Worm (Caenorhabditis elegans) whole organism, L2 larva: ENCODE data around the gene nspc-5.

ENCODE experiments used
- C34F6.9 ChIP-seq: fragments of 150-350 bp; optimal IDR thresholded peaks from 2 replicates; lab custom pipeline; 2014; ENCODE audit warnings: missing biosample characterization, missing genetic modification characterization
- F13H6.1 ChIP-seq: sonication (generic microtip); optimal IDR thresholded peaks from 2 replicates; lab custom pipeline; 2016; ENCODE audit warnings: missing genetic modification characterization, missing compliant biosample characterization
- R02D3.7 ChIP-seq: fragments of 150-350 bp; optimal IDR thresholded peaks from 2 replicates; lab custom pipeline; 2014; ENCODE audit warnings: missing biosample characterization, missing genetic modification characterization
- Y55F3AM.14 ChIP-seq: fragments of 200-800 bp; sonication (Bioruptor generic); optimal IDR thresholded peaks from 2 replicates; lab custom pipeline; 2018; ENCODE audit warnings: mild to moderate bottlenecking, missing genetic modification characterization, missing compliant biosample characterization
- alr-1 ChIP-seq: fragments of 150-350 bp; optimal IDR thresholded peaks from 2 replicates; lab custom pipeline; 2014; ENCODE audit warnings: missing biosample characterization, missing genetic modification characterization
- aly-2 ChIP-seq: fragments of 150-350 bp; optimal IDR thresholded peaks from 2 replicates; lab custom pipeline; 2014; ENCODE audit warnings: missing biosample characterization, missing genetic modification characterization
- ama-1 ChIP-seq: fragments of 150-350 bp; optimal IDR thresholded peaks from 2 replicates; lab custom pipeline; 2018; ENCODE audit warnings: inconsistent platforms
- blmp-1 ChIP-seq: sonication (generic microtip); optimal IDR thresholded peaks from 2 replicates; lab custom pipeline; 2017; ENCODE audit warnings: missing genetic modification characterization, mild to moderate bottlenecking, missing compliant biosample characterization, antibody characterized with exemption, moderate library complexity; ENCODE audit not compliant: insufficient read depth
- ceh-16 ChIP-seq: fragments of 150-350 bp; optimal IDR thresholded peaks from 2 replicates; lab custom pipeline; 2014; ENCODE audit warnings: missing biosample characterization, missing genetic modification characterization
- crh-2 ChIP-seq: sonication (generic microtip); optimal IDR thresholded peaks from 2 replicates; lab custom pipeline; 2017; ENCODE audit warnings: missing biosample characterization, missing genetic modification characterization
- dmd-4 ChIP-seq: sonication (generic microtip); optimal IDR thresholded peaks from 2 replicates; lab custom pipeline; 2017; ENCODE audit warnings: missing biosample characterization, missing genetic modification characterization
- egl-27 ChIP-seq: sonication (generic microtip); optimal IDR thresholded peaks from 3 replicates; lab custom pipeline; 2017; ENCODE audit warnings: missing biosample characterization, missing genetic modification reagents, missing genetic modification characterization
- elt-1 ChIP-seq: fragments of 150-350 bp; optimal IDR thresholded peaks from 2 replicates; lab custom pipeline; 2014; ENCODE audit warnings: missing biosample characterization, missing genetic modification characterization
- elt-3 ChIP-seq: sonication (generic microtip); optimal IDR thresholded peaks from 2 replicates; lab custom pipeline; 2017; ENCODE audit warnings: missing biosample characterization, missing genetic modification characterization
- fos-1 ChIP-seq: fragments of 150-350 bp; optimal IDR thresholded peaks from 2 replicates; lab custom pipeline; 2014; ENCODE audit warnings: missing biosample characterization, missing genetic modification characterization
- gmeb-1 ChIP-seq: fragments of 150-350 bp; optimal IDR thresholded peaks from 2 replicates; lab custom pipeline; 2014; ENCODE audit warnings: missing biosample characterization, missing genetic modification characterization
- lin-11 ChIP-seq: fragments of 150-350 bp; sonication (generic microtip); optimal IDR thresholded peaks from 2 replicates; lab custom pipeline; 2014; ENCODE audit warnings: missing biosample characterization, missing genetic modification characterization, inconsistent platforms, mixed read lengths
- lin-13 ChIP-seq: fragments of 150-350 bp; optimal IDR thresholded peaks from 2 replicates; lab custom pipeline; 2014; ENCODE audit warnings: missing biosample characterization, missing genetic modification reagents, missing genetic modification characterization
- lin-39 ChIP-seq: fragments of 150-350 bp; optimal IDR thresholded peaks from 2 replicates; lab custom pipeline; 2014; ENCODE audit warnings: missing biosample characterization, missing genetic modification reagents, missing genetic modification characterization
- lsy-2 ChIP-seq, 2 experiments: fragments of 150-350 bp in 1 of 2; sonication (generic microtip) in 1 of 2; optimal IDR thresholded peaks; 2 replicates each; lab custom pipeline; 2014 to 2017; ENCODE audit warnings: missing biosample characterization in 2 of 2, missing genetic modification characterization in 2 of 2
- mbf-1 ChIP-seq: sonication (generic microtip); optimal IDR thresholded peaks from 2 replicates; lab custom pipeline; 2017; ENCODE audit warnings: missing biosample characterization, missing genetic modification characterization
- mdl-1 ChIP-seq, 2 experiments: fragments of 150-350 bp in 1 of 2; sonication (generic microtip) in 1 of 2; optimal IDR thresholded peaks; 2 replicates each; lab custom pipeline; 2017; ENCODE audit warnings: missing biosample characterization in 2 of 2, missing genetic modification characterization in 2 of 2
- nhr-11 ChIP-seq: fragments of 150-350 bp; optimal IDR thresholded peaks from 2 replicates; lab custom pipeline; 2014; ENCODE audit warnings: missing biosample characterization, missing genetic modification characterization
- nhr-12 ChIP-seq: fragments of 150-350 bp; optimal IDR thresholded peaks from 2 replicates; lab custom pipeline; 2014; ENCODE audit warnings: missing biosample characterization, missing genetic modification characterization
- nhr-129 ChIP-seq: fragments of 150-350 bp; optimal IDR thresholded peaks from 2 replicates; lab custom pipeline; 2014; ENCODE audit warnings: missing biosample characterization, missing genetic modification characterization
- nhr-21 ChIP-seq: fragments of 150-350 bp; optimal IDR thresholded peaks from 2 replicates; lab custom pipeline; 2014; ENCODE audit warnings: missing biosample characterization, missing genetic modification characterization
- nhr-23 ChIP-seq: fragments of 150-350 bp; optimal IDR thresholded peaks from 2 replicates; lab custom pipeline; 2014; ENCODE audit warnings: missing biosample characterization, missing genetic modification reagents, missing genetic modification characterization
- nhr-237 ChIP-seq: fragments of 150-350 bp; optimal IDR thresholded peaks from 2 replicates; lab custom pipeline; 2014; ENCODE audit warnings: missing biosample characterization, missing genetic modification characterization
- nhr-25 ChIP-seq: fragments of 150-350 bp; sonication (generic microtip); optimal IDR thresholded peaks from 3 replicates; lab custom pipeline; 2014; ENCODE audit warnings: missing biosample characterization, missing genetic modification characterization
- nhr-6 ChIP-seq: fragments of 150-350 bp; optimal IDR thresholded peaks from 2 replicates; lab custom pipeline; 2014; ENCODE audit warnings: missing biosample characterization, missing genetic modification characterization
- nhr-77 ChIP-seq: fragments of 150-350 bp; optimal IDR thresholded peaks from 2 replicates; lab custom pipeline; 2014; ENCODE audit warnings: missing biosample characterization, missing genetic modification characterization
- peb-1 ChIP-seq: fragments of 150-350 bp; optimal IDR thresholded peaks from 2 replicates; lab custom pipeline; 2014; ENCODE audit warnings: missing biosample characterization, missing genetic modification characterization
- sem-4 ChIP-seq: fragments of 150-350 bp; optimal IDR thresholded peaks from 2 replicates; lab custom pipeline; 2014; ENCODE audit warnings: missing biosample characterization, missing genetic modification reagents, missing genetic modification characterization
- sma-3 ChIP-seq: sonication (generic microtip); optimal IDR thresholded peaks from 2 replicates; lab custom pipeline; 2016; ENCODE audit warnings: missing genetic modification reagents, missing genetic modification characterization, missing compliant biosample characterization
- sma-9 ChIP-seq, 2 experiments: fragments of 150-350 bp in 1 of 2; sonication (generic microtip) in 1 of 2; optimal IDR thresholded peaks; 2 replicates each; lab custom pipeline; 2014 to 2016; ENCODE audit warnings: missing genetic modification characterization in 2 of 2, mild to moderate bottlenecking in 1 of 2, missing biosample characterization in 1 of 2, missing compliant biosample characterization in 1 of 2, missing genetic modification reagents in 1 of 2, moderate library complexity in 1 of 2
- snpc-4 ChIP-seq: fragments of 150-350 bp; optimal IDR thresholded peaks from 2 replicates; lab custom pipeline; 2014; ENCODE audit warnings: missing biosample characterization, missing genetic modification characterization
- unc-39 ChIP-seq: fragments of 150-350 bp; optimal IDR thresholded peaks from 2 replicates; lab custom pipeline; 2014; ENCODE audit warnings: missing biosample characterization, missing genetic modification characterization
- unc-55 ChIP-seq: fragments of 150-350 bp; sonication (generic microtip); optimal IDR thresholded peaks from 3 replicates; lab custom pipeline; 2014; ENCODE audit warnings: missing biosample characterization, missing genetic modification reagents, missing genetic modification characterization
- zag-1 ChIP-seq: fragments of 150-350 bp; optimal IDR thresholded peaks from 2 replicates; lab custom pipeline; 2014; ENCODE audit warnings: missing biosample characterization, missing genetic modification characterization
- ztf-1 ChIP-seq: fragments of 200-800 bp; sonication (Bioruptor generic); conservative IDR thresholded peaks from 2 replicates; pipeline ENCODE4 v1.3.6; 2022; ENCODE audit warnings: missing genetic modification characterization, missing compliant biosample characterization
- ztf-11 ChIP-seq: sonication (generic microtip); optimal IDR thresholded peaks from 2 replicates; lab custom pipeline; 2017; ENCODE audit warnings: missing biosample characterization, missing genetic modification characterization
- ztf-4 ChIP-seq: fragments of 150-350 bp; optimal IDR thresholded peaks from 2 replicates; lab custom pipeline; 2014; ENCODE audit warnings: missing biosample characterization, missing genetic modification characterization

Gene nspc-5

DNA sequence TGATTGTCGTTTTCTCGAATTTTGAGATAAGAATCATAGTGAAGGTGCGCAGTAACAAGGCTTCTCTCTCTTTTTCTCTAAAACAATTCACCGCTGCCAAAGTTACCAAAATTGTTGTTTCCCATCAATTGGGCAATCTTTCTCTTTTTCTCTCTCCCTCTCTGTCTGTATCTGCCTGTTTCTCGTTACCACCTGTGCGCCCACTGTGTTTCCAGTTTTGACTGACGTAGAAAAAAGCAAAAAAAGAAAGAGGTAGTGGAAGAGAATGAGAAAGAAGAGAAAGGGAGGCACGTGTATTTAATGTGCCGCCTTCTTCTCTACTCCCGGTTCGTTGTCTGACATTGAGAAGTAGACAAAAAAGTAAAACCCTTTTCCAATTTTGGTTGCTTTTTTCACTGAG lies 11.6 kb downstream of the nspc-5 start:
- TF ChIP-seq lin-13 (GFP tag; lab: Kevin White, UChicago) (peak; percentile 41), sem-4 (peak; percentile 41), C34F6.9 (tag; lab: Kevin White, UChicago) (peak; percentile 68), lsy-2 (tag; optimal IDR thresholded peaks at IDR 0.05; lab: Kevin White, UChicago) (peak in 1 of 2 experiments; percentile 40), mdl-1 (tag; optimal IDR thresholded peaks at IDR 0.05; lab: Kevin White, UChicago) (peak; percentile 49 to 88), egl-27 (tag; lab: Kevin White, UChicago) (peak; percentile 40), nhr-25 (tag; lab: Kevin White, UChicago) (peak; percentile 95), nhr-129 (peak; percentile 72), crh-2 (peak; percentile 80), nhr-6 (peak; percentile 73), unc-55 (GFP tag; lab: Kevin White, UChicago) (no peak), fos-1 (peak; percentile 66), gmeb-1 (peak; percentile 47), blmp-1 (peak; percentile 94), snpc-4 (tag; lab: Kevin White, UChicago) (no peak), ceh-16 (peak; percentile 77), sma-3 (GFP tag; lab: Kevin White, UChicago) (peak; percentile 70), peb-1 (tag; lab: Kevin White, UChicago) (no peak), ztf-4 (no peak), ztf-1 (GFP tag; lab: Robert Waterston, UW) (no peak), unc-39 (no peak), nhr-21 (tag; lab: Kevin White, UChicago) (peak; percentile 66), sma-9 (GFP tag; optimal IDR thresholded peaks at IDR 0.05; lab: Kevin White, UChicago) (peak; percentile 82), sma-9 (tag; optimal IDR thresholded peaks at IDR 0.05; lab: Kevin White, UChicago) (no peak), F13H6.1 (tag; lab: Kevin White, UChicago) (peak; percentile 64), R02D3.7 (tag; lab: Kevin White, UChicago) (no peak), alr-1 (tag; lab: Kevin White, UChicago) (no peak)

DNA sequence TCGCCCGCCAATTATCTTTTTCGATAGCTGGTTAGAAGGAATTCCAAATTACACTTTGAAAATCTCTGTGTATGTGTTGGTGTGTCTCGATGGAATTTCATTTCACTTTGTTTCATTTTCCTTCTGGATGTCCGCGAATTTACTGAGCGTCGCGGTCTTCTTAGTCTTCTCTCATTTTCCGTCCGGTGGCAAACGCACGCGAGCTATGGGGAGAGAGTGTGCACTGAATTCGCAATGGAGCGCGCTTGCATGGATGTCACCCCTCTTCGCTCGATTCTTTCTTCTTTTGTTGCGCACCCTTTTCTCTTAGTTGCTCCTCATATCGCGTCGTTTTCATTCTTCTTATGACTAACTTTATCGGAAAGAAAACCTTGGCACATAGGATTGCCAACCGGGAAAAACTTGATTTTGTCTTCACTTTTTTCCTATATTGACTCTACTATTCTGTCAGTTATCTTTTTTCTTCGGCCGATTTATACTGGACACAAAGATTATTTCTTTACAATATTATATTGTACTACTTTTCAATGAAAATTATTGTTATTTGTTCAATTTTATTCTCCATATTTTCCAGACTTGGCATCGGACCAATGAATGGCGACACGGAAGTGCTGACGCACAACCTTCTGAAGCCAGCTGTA lies 13.3 kb downstream of the nspc-5 start, which contains the start of gene dhhc-14:
TSS of gene dhhc-14 (plus strand) at position 591 of the 641 bp plus-strand sequence.
- TF ChIP-seq sma-3 (GFP tag; lab: Kevin White, UChicago) (no peak), elt-3 (no peak), nhr-21 (tag; lab: Kevin White, UChicago) (no peak), zag-1 (tag; lab: Kevin White, UChicago) (peak; percentile 66), lsy-2 (tag; optimal IDR thresholded peaks at IDR 0.05; lab: Kevin White, UChicago) (peak in 1 of 2 experiments; percentile 49), lin-13 (GFP tag; lab: Kevin White, UChicago) (peak; percentile 42), lin-39 (tag; lab: Kevin White, UChicago) (no peak), unc-39 (no peak), lin-11 (tag; lab: Kevin White, UChicago) (peak; percentile 64), nhr-77 (no peak), mdl-1 (tag; optimal IDR thresholded peaks at IDR 0.05; lab: Kevin White, UChicago) (peak in 1 of 2 experiments; percentile 69), elt-1 (no peak), F13H6.1 (tag; lab: Kevin White, UChicago) (peak; percentile 52), sem-4 (peak; percentile 57), C34F6.9 (tag; lab: Kevin White, UChicago) (peak; percentile 66), crh-2 (peak; percentile 46), alr-1 (tag; lab: Kevin White, UChicago) (no peak), unc-55 (GFP tag; lab: Kevin White, UChicago) (peak; percentile 76), sma-9 (GFP tag; optimal IDR thresholded peaks at IDR 0.05; lab: Kevin White, UChicago) (peak; percentile 12), sma-9 (tag; optimal IDR thresholded peaks at IDR 0.05; lab: Kevin White, UChicago) (no peak), nhr-25 (tag; lab: Kevin White, UChicago) (no peak), fos-1 (peak; percentile 48), egl-27 (tag; lab: Kevin White, UChicago) (no peak), nhr-12 (no peak), snpc-4 (tag; lab: Kevin White, UChicago) (peak; percentile 28), aly-2 (no peak), nhr-129 (peak; percentile 76), Y55F3AM.14 (GFP tag; lab: Kevin White, UChicago) (no peak), ama-1 (no peak), nhr-23 (tag; lab: Kevin White, UChicago) (no peak)

- no peak for TF ChIP-seq crh-2
- TF ChIP-seq nhr-23 (tag; lab: Kevin White, UChicago): no peak
- no peak for TF ChIP-seq elt-3
- TF ChIP-seq sem-4: no peak
- no peak for TF ChIP-seq Y55F3AM.14 (GFP tag; lab: Kevin White, UChicago)
- TF ChIP-seq ceh-16: peak; percentile 45
- no peak for TF ChIP-seq mdl-1 (tag; optimal IDR thresholded peaks at IDR 0.05; lab: Kevin White, UChicago)
- peak; percentile 83 for TF ChIP-seq blmp-1
- TF ChIP-seq ztf-11 (tag; lab: Kevin White, UChicago): no peak
- TF ChIP-seq ama-1: no peak
- TF ChIP-seq nhr-237: no peak
- no peak for TF ChIP-seq snpc-4 (tag; lab: Kevin White, UChicago)
- no peak for TF ChIP-seq unc-55 (GFP tag; lab: Kevin White, UChicago)
- TF ChIP-seq nhr-11 (tag; lab: Kevin White, UChicago): no peak
- no peak for TF ChIP-seq alr-1 (tag; lab: Kevin White, UChicago)
- no peak for TF ChIP-seq nhr-6
- peak; percentile 49 for TF ChIP-seq nhr-25 (tag; lab: Kevin White, UChicago)
- no peak for TF ChIP-seq ztf-1 (GFP tag; lab: Robert Waterston, UW)
- TF ChIP-seq lsy-2 (tag; optimal IDR thresholded peaks at IDR 0.05; lab: Kevin White, UChicago): no peak
- TF ChIP-seq gmeb-1: no peak
- TF ChIP-seq nhr-129: no peak
- no peak for TF ChIP-seq mbf-1 (tag; lab: Kevin White, UChicago)
- TF ChIP-seq lin-39 (tag; lab: Kevin White, UChicago): no peak
- TF ChIP-seq dmd-4: no peak
- no peak for TF ChIP-seq sma-3 (GFP tag; lab: Kevin White, UChicago)
- TF ChIP-seq unc-39: no peak
Measured at ce11 chrX:8554029-8554428, 15.5 kb downstream of the nspc-5 start.
